Worm (Caenorhabditis elegans) whole organism, young adult: Measurements from ENCODE around the gene srj-38.

Source experiments
- pbrm-1 ChIP-seq: fragments of 200-800 bp; sonication (Bioruptor generic); IDR thresholded peaks from 2 replicates; pipeline ENCODE4 v1.3.6; 2022; ENCODE audit warnings: missing genetic modification reagents, missing genetic modification characterization, missing compliant biosample characterization
- somi-1 ChIP-seq: fragments of 200-800 bp; sonication (Bioruptor generic); optimal IDR thresholded peaks from 2 replicates; lab custom pipeline; 2018; ENCODE audit warnings: mild to moderate bottlenecking, missing genetic modification characterization, missing compliant biosample characterization
- unc-130 ChIP-seq: sonication (generic microtip); optimal IDR thresholded peaks from 2 replicates; lab custom pipeline; 2016; ENCODE audit warnings: missing genetic modification reagents, missing genetic modification characterization, missing compliant biosample characterization
- unc-62 ChIP-seq: fragments of 150-350 bp; optimal IDR thresholded peaks from 2 replicates; lab custom pipeline; 2014; ENCODE audit warnings: missing biosample characterization, missing genetic modification reagents, missing genetic modification characterization

ce11 chrV:903460-903859, 19.2 kb upstream of the srj-38 start, which contains the start of gene fmo-5:
- TF ChIP-seq somi-1 (GFP tag; lab: Kevin White, UChicago) (no peak), pbrm-1 (no peak), unc-130 (no peak), unc-62 (no peak)
